Fruit fly (Drosophila melanogaster): ENCODE results near the gene Hsc70-4.

The Hsc70-4 gene

DNA sequence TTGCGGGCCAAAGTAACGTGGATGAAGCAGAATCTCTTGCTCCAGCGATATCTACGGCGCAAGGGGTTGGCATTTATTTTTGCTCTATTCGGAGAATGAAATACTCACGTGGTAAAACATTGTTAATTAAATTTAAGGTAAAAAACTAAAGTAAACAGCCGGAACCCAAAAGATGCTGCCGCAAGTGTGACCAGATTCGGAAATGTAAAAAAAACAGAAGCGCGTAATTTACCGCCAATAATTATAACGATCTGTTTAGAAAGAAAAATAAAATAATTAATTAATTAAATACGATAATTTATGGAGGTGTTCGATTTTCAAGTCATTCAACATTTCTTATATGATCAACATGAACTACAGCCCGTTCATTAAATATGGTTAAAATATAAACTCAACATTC is 19.5 kb upstream of the Hsc70-4 start, which contains the start of gene Polr2G (continued):
- TF ChIP-seq MESR4 (GFP tag; optimal IDR thresholded peaks at IDR 0.05) = peak; percentile 61

DNA sequence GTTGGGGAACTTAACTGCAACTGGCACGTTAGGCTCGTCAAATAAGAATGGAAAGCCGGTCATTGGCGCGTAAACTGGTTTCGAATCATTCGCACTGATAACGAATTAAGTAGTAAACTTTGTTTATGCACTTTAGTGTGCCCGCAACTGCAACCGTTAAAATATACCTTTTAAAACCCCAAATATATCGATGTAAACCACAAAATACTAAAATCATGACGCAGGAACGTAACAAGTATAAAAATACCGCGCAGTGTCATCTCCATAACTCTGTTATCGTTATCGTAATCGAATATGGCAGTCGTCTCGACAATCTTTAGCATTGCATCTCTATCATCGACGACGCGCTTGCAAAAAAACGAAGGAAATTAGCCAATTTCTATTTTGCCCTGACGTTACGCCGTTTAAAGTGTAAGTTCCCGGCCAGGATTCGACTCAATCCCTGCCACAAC is 17.2 kb upstream of the Hsc70-4 start, which contains the start of the genes CG31344 and Caf1-55:
TSS of gene CG31344 (minus strand) at position 51 of the 452 bp plus-strand sequence.
TSS of gene Caf1-55 (plus strand) at position 298 of the 452 bp plus-strand sequence.
- TF ChIP-seq CG1603 (tag; optimal IDR thresholded peaks at IDR 0.05) (peak; percentile 84), BEAF-32 (GFP tag; optimal IDR thresholded peaks at IDR 0.05) (peak; percentile 81), Bteb2 (GFP tag; optimal IDR thresholded peaks at IDR 0.05) (peak; percentile 8), hbn (GFP tag; IDR thresholded peaks at IDR 0.05; ENCODE audit: partially characterized antibody) (peak; percentile 79), Vsx1 (GFP tag; optimal IDR thresholded peaks at IDR 0.05) (peak; percentile 16), CoRest (tag; optimal IDR thresholded peaks at IDR 0.05) (peak; percentile 26), E2f2 (GFP tag; IDR thresholded peaks at IDR 0.05) (peak; percentile 82), zen2 (GFP tag; IDR thresholded peaks at IDR 0.05; ENCODE audit: partially characterized antibody) (peak; percentile 76), CG17829 (tag; optimal IDR thresholded peaks at IDR 0.05) (peak; percentile 34), corto (GFP tag; optimal IDR thresholded peaks at IDR 0.05) (no peak), dati (GFP tag; IDR thresholded peaks at IDR 0.05) (no peak), Bgb (GFP tag; IDR thresholded peaks at IDR 0.05; ENCODE audit: partially characterized antibody) (peak; percentile 87), sim (GFP tag; IDR thresholded peaks at IDR 0.05) (no peak), ash1 (GFP tag; optimal IDR thresholded peaks at IDR 0.05) (no peak), CG10267 (tag; optimal IDR thresholded peaks at IDR 0.05) (peak; percentile 37), grn (GFP tag; optimal IDR thresholded peaks at IDR 0.05) (peak; percentile 31), CG30403 (GFP tag; optimal IDR thresholded peaks at IDR 0.05) (peak; percentile 18), CG15514 (GFP tag; optimal IDR thresholded peaks at IDR 0.05) (peak; percentile 68), ken (GFP tag; IDR thresholded peaks at IDR 0.05) (peak; percentile 16; the same call in 1 of the 3 replicates), CG7963 (GFP tag; IDR thresholded peaks at IDR 0.05; ENCODE audit: partially characterized antibody) (peak; percentile 79; the same call in 2 of the 3 replicates), amos (GFP tag; IDR thresholded peaks at IDR 0.05; ENCODE audit: partially characterized antibody) (peak; percentile 78), CG3995 (GFP tag; optimal IDR thresholded peaks at IDR 0.05) (peak; percentile 78), HmgZ (tag; optimal IDR thresholded peaks at IDR 0.05) (peak; percentile 68), vvl (GFP tag; IDR thresholded peaks at IDR 0.05) (peak; percentile 42; the same call in 1 of the 2 replicates), YL-1 (GFP tag; optimal IDR thresholded peaks at IDR 0.05) (peak; percentile 81), unc-4 (GFP tag; IDR thresholded peaks at IDR 0.05; ENCODE audit: partially characterized antibody) (peak; percentile 84), CG8924 (tag; optimal IDR thresholded peaks at IDR 0.05) (peak; percentile 38), ro (GFP tag; IDR thresholded peaks at IDR 0.05) (no peak), Sin3A (optimal IDR thresholded peaks at IDR 0.05) (peak; percentile 70), lilli (GFP tag; optimal IDR thresholded peaks at IDR 0.05) (peak; percentile 37), CG4282 (GFP tag; optimal IDR thresholded peaks at IDR 0.05) (no peak), Tbp (GFP tag; optimal IDR thresholded peaks at IDR 0.05) (no peak), Doc3 (GFP tag; IDR thresholded peaks at IDR 0.05; ENCODE audit: partially characterized antibody) (peak; percentile 68; the same call in 2 of the 3 replicates), CG12659 (GFP tag; optimal IDR thresholded peaks at IDR 0.05) (peak; percentile 74), CG7786 (GFP tag; optimal IDR thresholded peaks at IDR 0.05) (peak; percentile 17), Ets97D (GFP tag; optimal IDR thresholded peaks at IDR 0.05) (peak; percentile 66), phol (tag; optimal IDR thresholded peaks at IDR 0.05) (peak; percentile 89), so (GFP tag; IDR thresholded peaks at IDR 0.05) (no peak), dpn (GFP tag; optimal IDR thresholded peaks at IDR 0.05) (peak in 1 of 2 experiments; percentile 32), exex (tag; optimal IDR thresholded peaks at IDR 0.05) (peak; percentile 33), vnd (GFP tag; IDR thresholded peaks at IDR 0.05; ENCODE audit: partially characterized antibody) (peak; percentile 61; the same call in 2 of the 3 replicates), az2 (GFP tag; optimal IDR thresholded peaks at IDR 0.05) (peak; percentile 14), ssp (GFP tag; IDR thresholded peaks at IDR 0.05) (no peak), CG13624 (GFP tag; optimal IDR thresholded peaks at IDR 0.05) (peak; percentile 12), chinmo (GFP tag; IDR thresholded peaks at IDR 0.05; ENCODE audit: partially characterized antibody) (peak; percentile 93; the same call in 2 of the 4 replicates), CG3847 (GFP tag; IDR thresholded peaks at IDR 0.05) (peak; percentile 38; the same call in 1 of the 2 replicates), MESR4 (GFP tag; optimal IDR thresholded peaks at IDR 0.05) (peak; percentile 65)
